Worm (Caenorhabditis elegans): Measurements from ENCODE around the gene nspf-2.

DNA sequence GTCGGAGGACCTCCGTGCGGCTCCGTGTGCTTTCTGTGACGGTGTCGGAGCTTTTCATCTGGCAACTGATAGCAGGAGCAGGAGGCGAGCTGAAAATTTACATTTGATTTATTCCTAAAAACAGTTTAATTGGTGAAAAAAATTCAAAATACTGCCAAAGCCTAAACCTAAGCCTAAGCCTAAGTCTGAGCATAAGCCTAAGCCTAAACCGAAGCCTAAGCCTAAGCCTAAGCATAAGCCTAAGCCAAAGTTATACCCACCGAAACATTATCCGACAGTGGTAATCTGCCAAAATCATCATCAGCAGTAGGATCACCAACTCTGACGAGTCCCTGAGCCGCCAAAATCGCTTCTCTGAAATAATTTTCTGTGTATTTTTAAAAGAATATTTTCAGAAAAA, 3.9 kb upstream of the nspf-2 start:
- no peak for TF ChIP-seq skn-1 (tag; optimal IDR thresholded peaks at IDR 0.05)
- TF ChIP-seq lin-15B (tag; optimal IDR thresholded peaks at IDR 0.05): no peak
- no peak for TF ChIP-seq elt-2 (tag; optimal IDR thresholded peaks at IDR 0.05)
- TF ChIP-seq unc-62 (GFP tag; optimal IDR thresholded peaks at IDR 0.05): no peak
- no peak for TF ChIP-seq nhr-25 (tag; optimal IDR thresholded peaks at IDR 0.05)
- no peak for TF ChIP-seq hmg-11 (tag; optimal IDR thresholded peaks at IDR 0.05)
- TF ChIP-seq nhr-28 (tag; optimal IDR thresholded peaks at IDR 0.05): no peak
- TF ChIP-seq fkh-10 (GFP tag; optimal IDR thresholded peaks at IDR 0.05): no peak
- TF ChIP-seq nhr-77 (tag; optimal IDR thresholded peaks at IDR 0.05): no peak
- no peak for TF ChIP-seq tbx-2 (tag; optimal IDR thresholded peaks at IDR 0.05)
- TF ChIP-seq ceh-9 (tag; optimal IDR thresholded peaks at IDR 0.05): no peak
- no peak for TF ChIP-seq ztf-11 (tag; optimal IDR thresholded peaks at IDR 0.05)
- TF ChIP-seq mdl-1 (tag; optimal IDR thresholded peaks at IDR 0.05): no peak
